Fruit fly (Drosophila melanogaster): Measurements from ENCODE around the gene hiw.

The hiw gene

dm6 chrX:15066374-15067057, 3.3 kb upstream of the hiw start, which contains the start of the genes opm and dob (continued):
- TF ChIP-seq wdn (GFP tag; IDR thresholded peaks at IDR 0.05) (no peak), CG14710 (tag; optimal IDR thresholded peaks at IDR 0.05) (peak; percentile 80), stwl (tag; optimal IDR thresholded peaks at IDR 0.05) (peak; percentile 22), CG31441 (GFP tag; IDR thresholded peaks at IDR 0.05) (peak; percentile 35; the same call in 1 of the 2 replicates), CG7357 (GFP tag; IDR thresholded peaks at IDR 0.05) (no peak), Ssrp (tag; optimal IDR thresholded peaks at IDR 0.05) (peak; percentile 27), ro (GFP tag; IDR thresholded peaks at IDR 0.05) (no peak), zen (tag; optimal IDR thresholded peaks at IDR 0.05) (peak; percentile 24), Myb (GFP tag; optimal IDR thresholded peaks at IDR 0.05) (peak; percentile 89), CG15696 (tag; optimal IDR thresholded peaks at IDR 0.05) (peak; percentile 16), shn (GFP tag; optimal IDR thresholded peaks at IDR 0.05) (no peak), sima (GFP tag; optimal IDR thresholded peaks at IDR 0.05) (no peak), Sin3A (optimal IDR thresholded peaks at IDR 0.05) (peak; percentile 69), CG17912 (GFP tag; optimal IDR thresholded peaks at IDR 0.05) (no peak), Tbp (GFP tag; optimal IDR thresholded peaks at IDR 0.05) (no peak), nmo (GFP tag; optimal IDR thresholded peaks at IDR 0.05) (peak; percentile 64), phol (tag; optimal IDR thresholded peaks at IDR 0.05) (peak; percentile 68), CG14965 (GFP tag; optimal IDR thresholded peaks at IDR 0.05; ENCODE audit: borderline replicate concordance) (no peak), Med (GFP tag) (peak; percentile 71), CG10267 (tag; optimal IDR thresholded peaks at IDR 0.05) (peak; percentile 75), CG1792 (GFP tag; optimal IDR thresholded peaks at IDR 0.05) (no peak), ssp (GFP tag; IDR thresholded peaks at IDR 0.05) (no peak), sd (tag; optimal IDR thresholded peaks at IDR 0.05) (no peak), Hr3 (GFP tag; optimal IDR thresholded peaks at IDR 0.05) (peak; percentile 9), tgo (GFP tag; IDR thresholded peaks at IDR 0.05) (no peak), vfl (GFP tag; optimal IDR thresholded peaks at IDR 0.05) (no peak), CG14441 (GFP tag; IDR thresholded peaks at IDR 0.05) (no peak), Dip2 (GFP tag; IDR thresholded peaks at IDR 0.05) (no peak), CG12744 (GFP tag; optimal IDR thresholded peaks at IDR 0.05) (no peak), CG2129 (GFP tag; IDR thresholded peaks at IDR 0.05; ENCODE audit: partially characterized antibody) (no peak), Sox102F (GFP tag; optimal IDR thresholded peaks at IDR 0.05) (no peak)

dm6 chrX:15062619-15063018, 610 bp downstream of the hiw start:
- no peak for TF ChIP-seq Awh (GFP tag; IDR thresholded peaks at IDR 0.05)
- no peak for TF ChIP-seq Gsc (GFP tag; IDR thresholded peaks at IDR 0.05)
- TF ChIP-seq sens (GFP tag): peak; percentile 39
- TF ChIP-seq CG7786 (GFP tag; optimal IDR thresholded peaks at IDR 0.05): no peak
- peak; percentile 74 for TF ChIP-seq ewg (GFP tag; optimal IDR thresholded peaks at IDR 0.05)
- no peak for TF ChIP-seq tgo (GFP tag; IDR thresholded peaks at IDR 0.05)
- TF ChIP-seq pzg (GFP tag; optimal IDR thresholded peaks at IDR 0.05): peak; percentile 26
- TF ChIP-seq CG31224 (GFP tag; IDR thresholded peaks at IDR 0.05): no peak
- peak; percentile 90 for TF ChIP-seq seq (GFP tag; IDR thresholded peaks at IDR 0.05)
- TF ChIP-seq dan (GFP tag; IDR thresholded peaks at IDR 0.05): no peak
- TF ChIP-seq CG5953 (GFP tag; IDR thresholded peaks at IDR 0.05): no peak
- no peak for TF ChIP-seq Drgx (GFP tag; IDR thresholded peaks at IDR 0.05)
- TF ChIP-seq repo (GFP tag; optimal IDR thresholded peaks at IDR 0.05): no peak
- TF ChIP-seq lbe (GFP tag; optimal IDR thresholded peaks at IDR 0.05): no peak
- peak in 1 of 2 experiments; percentile 79 for TF ChIP-seq crp (GFP tag; optimal IDR thresholded peaks at IDR 0.05)
- no peak for TF ChIP-seq CG9932 (GFP tag; IDR thresholded peaks at IDR 0.05)
- TF ChIP-seq run (tag; optimal IDR thresholded peaks at IDR 0.05): no peak
- no peak for TF ChIP-seq D19A (tag; optimal IDR thresholded peaks at IDR 0.05)
- TF ChIP-seq CG4707 (GFP tag; optimal IDR thresholded peaks at IDR 0.05): no peak
- TF ChIP-seq crol (GFP tag; IDR thresholded peaks at IDR 0.05): peak; percentile 58
- TF ChIP-seq CG13287 (GFP tag; IDR thresholded peaks at IDR 0.05; ENCODE audit: partially characterized antibody): 0 out of 2 replicates have a peak, but pooled peaks have one; percentile 6
- no peak for TF ChIP-seq lab (GFP tag; optimal IDR thresholded peaks at IDR 0.05)
